Fruit fly (Drosophila melanogaster): Measurements from ENCODE around the gene Cip4.

dm6 chr3L:4353657-4354075, 10.2 kb downstream of the Cip4 start:
- TF ChIP-seq psq (optimal IDR thresholded peaks at IDR 0.05): no peak
- no peak for TF ChIP-seq Dll (optimal IDR thresholded peaks at IDR 0.05)
- no peak for TF ChIP-seq usp (GFP tag; optimal IDR thresholded peaks at IDR 0.05)
- TF ChIP-seq CG8478 (optimal IDR thresholded peaks at IDR 0.05): no peak
